Worm (Caenorhabditis elegans) whole organism, L2 larva: Measurements from ENCODE around the gene tub-1.

ENCODE experiments used
- C34F6.9 ChIP-seq: fragments of 150-350 bp; optimal IDR thresholded peaks from 2 replicates; lab custom pipeline; 2014; ENCODE audit warnings: missing biosample characterization, missing genetic modification characterization
- F13H6.1 ChIP-seq: sonication (generic microtip); optimal IDR thresholded peaks from 2 replicates; lab custom pipeline; 2016; ENCODE audit warnings: missing genetic modification characterization, missing compliant biosample characterization
- R02D3.7 ChIP-seq: fragments of 150-350 bp; optimal IDR thresholded peaks from 2 replicates; lab custom pipeline; 2014; ENCODE audit warnings: missing biosample characterization, missing genetic modification characterization
- Y55F3AM.14 ChIP-seq: fragments of 200-800 bp; sonication (Bioruptor generic); optimal IDR thresholded peaks from 2 replicates; lab custom pipeline; 2018; ENCODE audit warnings: mild to moderate bottlenecking, missing genetic modification characterization, missing compliant biosample characterization
- ZK546.5 ChIP-seq: sonication (generic microtip); optimal IDR thresholded peaks from 2 replicates; lab custom pipeline; 2017; ENCODE audit warnings: missing biosample characterization, missing genetic modification characterization
- aly-2 ChIP-seq: fragments of 150-350 bp; optimal IDR thresholded peaks from 2 replicates; lab custom pipeline; 2014; ENCODE audit warnings: missing biosample characterization, missing genetic modification characterization
- blmp-1 ChIP-seq: sonication (generic microtip); optimal IDR thresholded peaks from 2 replicates; lab custom pipeline; 2017; ENCODE audit warnings: missing genetic modification characterization, mild to moderate bottlenecking, missing compliant biosample characterization, antibody characterized with exemption, moderate library complexity; ENCODE audit not compliant: insufficient read depth
- ceh-16 ChIP-seq: fragments of 150-350 bp; optimal IDR thresholded peaks from 2 replicates; lab custom pipeline; 2014; ENCODE audit warnings: missing biosample characterization, missing genetic modification characterization
- ceh-82 ChIP-seq: fragments of 150-350 bp; optimal IDR thresholded peaks from 2 replicates; lab custom pipeline; 2014; ENCODE audit warnings: missing biosample characterization, missing genetic modification characterization
- crh-2 ChIP-seq: sonication (generic microtip); optimal IDR thresholded peaks from 2 replicates; lab custom pipeline; 2017; ENCODE audit warnings: missing biosample characterization, missing genetic modification characterization
- egl-27 ChIP-seq: sonication (generic microtip); optimal IDR thresholded peaks from 3 replicates; lab custom pipeline; 2017; ENCODE audit warnings: missing biosample characterization, missing genetic modification reagents, missing genetic modification characterization
- elt-1 ChIP-seq: fragments of 150-350 bp; optimal IDR thresholded peaks from 2 replicates; lab custom pipeline; 2014; ENCODE audit warnings: missing biosample characterization, missing genetic modification characterization
- elt-3 ChIP-seq: sonication (generic microtip); optimal IDR thresholded peaks from 2 replicates; lab custom pipeline; 2017; ENCODE audit warnings: missing biosample characterization, missing genetic modification characterization
- lin-11 ChIP-seq: fragments of 150-350 bp; sonication (generic microtip); optimal IDR thresholded peaks from 2 replicates; lab custom pipeline; 2014; ENCODE audit warnings: missing biosample characterization, missing genetic modification characterization, inconsistent platforms, mixed read lengths
- lin-13 ChIP-seq: fragments of 150-350 bp; optimal IDR thresholded peaks from 2 replicates; lab custom pipeline; 2014; ENCODE audit warnings: missing biosample characterization, missing genetic modification reagents, missing genetic modification characterization
- lin-39 ChIP-seq: fragments of 150-350 bp; optimal IDR thresholded peaks from 2 replicates; lab custom pipeline; 2014; ENCODE audit warnings: missing biosample characterization, missing genetic modification reagents, missing genetic modification characterization
- lsy-2 ChIP-seq, 2 experiments: fragments of 150-350 bp in 1 of 2; sonication (generic microtip) in 1 of 2; optimal IDR thresholded peaks; 2 replicates each; lab custom pipeline; 2014 to 2017; ENCODE audit warnings: missing biosample characterization in 2 of 2, missing genetic modification characterization in 2 of 2
- mab-5 ChIP-seq: fragments of 150-350 bp; optimal IDR thresholded peaks from 2 replicates; lab custom pipeline; 2014; ENCODE audit warnings: missing biosample characterization, missing genetic modification characterization
- mbf-1 ChIP-seq: sonication (generic microtip); optimal IDR thresholded peaks from 2 replicates; lab custom pipeline; 2017; ENCODE audit warnings: missing biosample characterization, missing genetic modification characterization
- mdl-1 ChIP-seq, 2 experiments: fragments of 150-350 bp in 1 of 2; sonication (generic microtip) in 1 of 2; optimal IDR thresholded peaks; 2 replicates each; lab custom pipeline; 2017; ENCODE audit warnings: missing biosample characterization in 2 of 2, missing genetic modification characterization in 2 of 2
- nhr-10 ChIP-seq: sonication (generic microtip); optimal IDR thresholded peaks from 2 replicates; lab custom pipeline; 2017; ENCODE audit warnings: missing biosample characterization, missing genetic modification characterization
- nhr-11 ChIP-seq: fragments of 150-350 bp; optimal IDR thresholded peaks from 2 replicates; lab custom pipeline; 2014; ENCODE audit warnings: missing biosample characterization, missing genetic modification characterization
- nhr-129 ChIP-seq: fragments of 150-350 bp; optimal IDR thresholded peaks from 2 replicates; lab custom pipeline; 2014; ENCODE audit warnings: missing biosample characterization, missing genetic modification characterization
- nhr-21 ChIP-seq: fragments of 150-350 bp; optimal IDR thresholded peaks from 2 replicates; lab custom pipeline; 2014; ENCODE audit warnings: missing biosample characterization, missing genetic modification characterization
- nhr-23 ChIP-seq: fragments of 150-350 bp; optimal IDR thresholded peaks from 2 replicates; lab custom pipeline; 2014; ENCODE audit warnings: missing biosample characterization, missing genetic modification reagents, missing genetic modification characterization
- nhr-237 ChIP-seq: fragments of 150-350 bp; optimal IDR thresholded peaks from 2 replicates; lab custom pipeline; 2014; ENCODE audit warnings: missing biosample characterization, missing genetic modification characterization
- nhr-25 ChIP-seq: fragments of 150-350 bp; sonication (generic microtip); optimal IDR thresholded peaks from 3 replicates; lab custom pipeline; 2014; ENCODE audit warnings: missing biosample characterization, missing genetic modification characterization
- nhr-6 ChIP-seq: fragments of 150-350 bp; optimal IDR thresholded peaks from 2 replicates; lab custom pipeline; 2014; ENCODE audit warnings: missing biosample characterization, missing genetic modification characterization
- nhr-77 ChIP-seq: fragments of 150-350 bp; optimal IDR thresholded peaks from 2 replicates; lab custom pipeline; 2014; ENCODE audit warnings: missing biosample characterization, missing genetic modification characterization
- peb-1 ChIP-seq: fragments of 150-350 bp; optimal IDR thresholded peaks from 2 replicates; lab custom pipeline; 2014; ENCODE audit warnings: missing biosample characterization, missing genetic modification characterization
- sem-4 ChIP-seq: fragments of 150-350 bp; optimal IDR thresholded peaks from 2 replicates; lab custom pipeline; 2014; ENCODE audit warnings: missing biosample characterization, missing genetic modification reagents, missing genetic modification characterization
- sma-9 ChIP-seq, 2 experiments: fragments of 150-350 bp in 1 of 2; sonication (generic microtip) in 1 of 2; optimal IDR thresholded peaks; 2 replicates each; lab custom pipeline; 2014 to 2016; ENCODE audit warnings: missing genetic modification characterization in 2 of 2, mild to moderate bottlenecking in 1 of 2, missing biosample characterization in 1 of 2, missing compliant biosample characterization in 1 of 2, missing genetic modification reagents in 1 of 2, moderate library complexity in 1 of 2
- snpc-4 ChIP-seq: fragments of 150-350 bp; optimal IDR thresholded peaks from 2 replicates; lab custom pipeline; 2014; ENCODE audit warnings: missing biosample characterization, missing genetic modification characterization
- unc-55 ChIP-seq: fragments of 150-350 bp; sonication (generic microtip); optimal IDR thresholded peaks from 3 replicates; lab custom pipeline; 2014; ENCODE audit warnings: missing biosample characterization, missing genetic modification reagents, missing genetic modification characterization
- unc-62 ChIP-seq: fragments of 150-350 bp; optimal IDR thresholded peaks from 2 replicates; lab custom pipeline; 2014; ENCODE audit warnings: missing biosample characterization, missing genetic modification reagents, missing genetic modification characterization
- zag-1 ChIP-seq: fragments of 150-350 bp; optimal IDR thresholded peaks from 2 replicates; lab custom pipeline; 2014; ENCODE audit warnings: missing biosample characterization, missing genetic modification characterization
- ztf-11 ChIP-seq: sonication (generic microtip); optimal IDR thresholded peaks from 2 replicates; lab custom pipeline; 2017; ENCODE audit warnings: missing biosample characterization, missing genetic modification characterization
- ztf-4 ChIP-seq: fragments of 150-350 bp; optimal IDR thresholded peaks from 2 replicates; lab custom pipeline; 2014; ENCODE audit warnings: missing biosample characterization, missing genetic modification characterization

Gene tub-1

ce11 chrII:8131413-8131966 is 25.3 kb downstream of the tub-1 start (continued):
- no peak for TF ChIP-seq unc-62 (GFP tag; lab: Kevin White, UChicago)
- TF ChIP-seq lin-39: no peak
- TF ChIP-seq zag-1 (tag; lab: Kevin White, UChicago): peak; percentile 90
- TF ChIP-seq ceh-82 (tag; lab: Kevin White, UChicago): no peak
- TF ChIP-seq lin-13 (GFP tag; lab: Kevin White, UChicago): no peak
- TF ChIP-seq nhr-237 (tag; lab: Kevin White, UChicago): no peak
- TF ChIP-seq mbf-1 (tag; lab: Kevin White, UChicago): no peak
- TF ChIP-seq, all 48 proteins: peak for 18

DNA sequence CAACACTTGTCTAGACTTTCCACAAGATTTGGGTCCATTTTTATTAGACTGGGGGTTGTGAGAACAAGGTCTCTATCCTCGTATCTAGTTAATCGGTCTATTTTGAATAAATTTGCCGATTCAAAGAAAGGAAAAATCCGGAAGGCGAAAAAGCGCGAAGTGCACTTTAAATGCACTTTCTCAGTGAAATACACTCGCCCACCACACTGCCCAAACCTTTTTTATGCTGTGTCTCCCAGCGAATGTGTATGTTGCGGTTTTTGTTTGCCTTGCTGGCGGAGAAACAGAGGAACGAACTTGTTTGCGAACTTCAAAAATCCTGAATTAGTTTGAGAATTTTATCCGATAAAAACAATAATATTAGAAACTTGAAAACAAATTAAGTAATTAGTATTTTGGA is 26.0 kb downstream of the tub-1 start:
- no peak for TF ChIP-seq ztf-4
- peak; percentile 0 for TF ChIP-seq sma-9 (GFP tag; optimal IDR thresholded peaks at IDR 0.05; lab: Kevin White, UChicago)
- no peak for TF ChIP-seq sma-9 (tag; optimal IDR thresholded peaks at IDR 0.05; lab: Kevin White, UChicago)
- TF ChIP-seq, all 48 proteins: peak for 1

- TF ChIP-seq ztf-11 (tag; lab: Kevin White, UChicago) (no peak), nhr-129 (tag; lab: Kevin White, UChicago) (peak; percentile 45), blmp-1 (tag; lab: Kevin White, UChicago) (no peak), lin-13 (GFP tag; lab: Kevin White, UChicago) (peak; percentile 38), lsy-2 (tag; optimal IDR thresholded peaks at IDR 0.05; lab: Kevin White, UChicago) (peak in 1 of 2 experiments; percentile 57), sma-9 (GFP tag; optimal IDR thresholded peaks at IDR 0.05; lab: Kevin White, UChicago) (peak; percentile 70), sma-9 (tag; optimal IDR thresholded peaks at IDR 0.05; lab: Kevin White, UChicago) (no peak), C34F6.9 (tag; lab: Kevin White, UChicago) (peak; percentile 7), crh-2 (tag; lab: Kevin White, UChicago) (peak; percentile 4), F13H6.1 (tag; lab: Kevin White, UChicago) (peak; percentile 67), ceh-16 (tag; lab: Kevin White, UChicago) (peak; percentile 43), mab-5 (tag; lab: Kevin White, UChicago) (peak; percentile 72), mdl-1 (tag; optimal IDR thresholded peaks at IDR 0.05; lab: Kevin White, UChicago) (no peak), nhr-77 (tag; lab: Kevin White, UChicago) (no peak)
These were observed 27.2 kb downstream of the tub-1 start, which contains the start of gene ulp-4 for ce11 chrII:8129495-8130010. Gene ulp-4 (plus strand): TSS chrII:8129960.

ce11 chrII:8129040-8129387 is 27.7 kb downstream of the tub-1 start:
- peak; percentile 29 for TF ChIP-seq sem-4 (tag; lab: Kevin White, UChicago)
- peak; percentile 10 for TF ChIP-seq nhr-129 (tag; lab: Kevin White, UChicago)
- no peak for TF ChIP-seq mab-5 (tag; lab: Kevin White, UChicago)
- TF ChIP-seq, all 48 proteins: peak for 2

DNA sequence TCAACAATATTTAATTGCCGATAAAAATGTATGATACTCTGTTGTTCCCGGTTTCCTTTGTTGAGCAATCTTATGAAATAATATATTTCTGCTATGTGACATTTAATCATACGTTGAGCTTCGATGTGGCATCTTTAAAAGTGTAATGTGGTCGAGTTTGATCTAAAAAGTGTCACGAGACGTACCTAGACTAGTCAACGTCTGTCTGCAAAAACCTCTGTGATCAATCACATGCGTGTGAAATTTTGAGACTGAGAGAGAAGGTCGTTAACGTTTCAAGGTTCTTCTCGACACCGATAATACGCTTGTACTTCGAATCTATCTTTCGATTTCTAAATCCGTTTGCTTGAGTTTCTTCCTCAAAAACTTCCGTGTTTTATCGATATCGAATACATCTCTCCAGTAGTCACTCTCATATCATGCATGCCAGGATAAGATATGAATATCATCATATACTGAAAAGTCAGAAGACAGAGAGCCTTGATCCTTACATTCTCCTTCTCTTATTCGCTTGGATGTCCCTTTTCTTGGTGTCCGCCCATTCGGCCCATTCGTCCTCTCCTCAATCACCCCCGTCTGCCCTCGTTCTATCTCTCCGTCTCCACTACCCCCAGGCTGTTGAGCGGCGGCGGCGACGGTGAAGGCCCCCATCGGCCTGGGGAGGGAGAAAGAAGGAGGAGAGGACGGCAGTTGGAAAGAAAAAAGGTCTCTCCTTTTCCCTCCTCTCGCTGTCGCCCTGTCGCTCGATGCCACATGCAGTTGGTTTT is 28.3 kb downstream of the tub-1 start:
- peak; percentile 81 for TF ChIP-seq crh-2 (tag; lab: Kevin White, UChicago)
- TF ChIP-seq egl-27: peak; percentile 20
- no peak for TF ChIP-seq nhr-10 (tag; lab: Kevin White, UChicago)
- no peak for TF ChIP-seq mdl-1 (tag; optimal IDR thresholded peaks at IDR 0.05; lab: Kevin White, UChicago)
- no peak for TF ChIP-seq lin-39
- TF ChIP-seq mbf-1 (tag; lab: Kevin White, UChicago): no peak
- peak; percentile 92 for TF ChIP-seq nhr-25 (tag; lab: Kevin White, UChicago)
- no peak for TF ChIP-seq elt-3 (tag; lab: Kevin White, UChicago)
- TF ChIP-seq ZK546.5 (tag; lab: Kevin White, UChicago): no peak
- TF ChIP-seq R02D3.7 (tag; lab: Kevin White, UChicago): no peak
- no peak for TF ChIP-seq lin-11 (tag; lab: Kevin White, UChicago)
- TF ChIP-seq nhr-23 (tag; lab: Kevin White, UChicago): no peak
- TF ChIP-seq nhr-21 (tag; lab: Kevin White, UChicago): peak; percentile 63
- peak; percentile 1 for TF ChIP-seq lin-13 (GFP tag; lab: Kevin White, UChicago)
- TF ChIP-seq Y55F3AM.14 (GFP tag; lab: Kevin White, UChicago): no peak
- peak; percentile 99 for TF ChIP-seq nhr-129 (tag; lab: Kevin White, UChicago)
- peak; percentile 64 for TF ChIP-seq F13H6.1 (tag; lab: Kevin White, UChicago)
- TF ChIP-seq sem-4 (tag; lab: Kevin White, UChicago): peak; percentile 56
- no peak for TF ChIP-seq zag-1 (tag; lab: Kevin White, UChicago)
- TF ChIP-seq ceh-16 (tag; lab: Kevin White, UChicago): peak; percentile 58
- peak; percentile 34 to 44 for TF ChIP-seq lsy-2 (tag; optimal IDR thresholded peaks at IDR 0.05; lab: Kevin White, UChicago)
- no peak for TF ChIP-seq ztf-11 (tag; lab: Kevin White, UChicago)
- TF ChIP-seq snpc-4 (tag; lab: Kevin White, UChicago): no peak
- TF ChIP-seq elt-1 (tag; lab: Kevin White, UChicago): no peak
- no peak for TF ChIP-seq mab-5 (tag; lab: Kevin White, UChicago)
- TF ChIP-seq unc-62 (GFP tag; lab: Kevin White, UChicago): peak; percentile 36
- peak; percentile 45 for TF ChIP-seq C34F6.9 (tag; lab: Kevin White, UChicago)
- peak; percentile 44 for TF ChIP-seq unc-55
- peak; percentile 84 for TF ChIP-seq nhr-6 (tag; lab: Kevin White, UChicago)
- TF ChIP-seq peb-1 (tag; lab: Kevin White, UChicago): no peak
- no peak for TF ChIP-seq ceh-82 (tag; lab: Kevin White, UChicago)
- TF ChIP-seq nhr-11: no peak
- TF ChIP-seq aly-2 (tag; lab: Kevin White, UChicago): no peak
